Fruit fly (Drosophila melanogaster) whole organism, prepupa: ENCODE measurements around the gene CG31820.

ENCODE experiments used
- CG10631 ChIP-seq: fragments of 200-800 bp; sonication (Bioruptor generic); optimal IDR thresholded peaks from 2 replicates; lab custom pipeline; 2016; ENCODE audit warnings: missing biosample characterization, missing genetic modification characterization
- CG11294 ChIP-seq: fragments of 200-800 bp; sonication (Bioruptor generic); IDR thresholded peaks from 2 replicates; pipeline ENCODE4 v1.3.6; 2022; ENCODE audit warnings: missing biosample characterization, missing genetic modification characterization
- CG11902 ChIP-seq: fragments of 200-800 bp; sonication (Bioruptor generic); optimal IDR thresholded peaks from 3 replicates; lab custom pipeline; 2016; ENCODE audit warnings: missing biosample characterization, missing genetic modification characterization
- CG1621 ChIP-seq: fragments of 200-800 bp; sonication (Bioruptor generic); optimal IDR thresholded peaks from 3 replicates; lab custom pipeline; 2018; ENCODE audit warnings: missing biosample characterization, mild to moderate bottlenecking, missing genetic modification characterization
- CG16779 ChIP-seq: fragments of 200-800 bp; sonication (Bioruptor generic); optimal IDR thresholded peaks from 3 replicates; lab custom pipeline; 2017; ENCODE audit warnings: missing biosample characterization, mild to moderate bottlenecking, missing genetic modification characterization
- CG3032 ChIP-seq: fragments of 200-800 bp; optimal IDR thresholded peaks from 2 replicates; lab custom pipeline; 2019; ENCODE audit warnings: missing biosample characterization, mild to moderate bottlenecking, missing genetic modification characterization, moderate library complexity
- CG34406 ChIP-seq: fragments of 200-800 bp; sonication (Bioruptor generic); optimal IDR thresholded peaks from 3 replicates; lab custom pipeline; 2016; ENCODE audit warnings: missing biosample characterization, missing genetic modification characterization
- CG3919 ChIP-seq: fragments of 200-800 bp; sonication (Bioruptor generic); optimal IDR thresholded peaks from 3 replicates; lab custom pipeline; 2016; ENCODE audit warnings: missing biosample characterization, missing genetic modification characterization
- CG6163 ChIP-seq: fragments of 200-800 bp; sonication (Bioruptor generic); IDR thresholded peaks from 3 replicates; pipeline ENCODE4 v1.3.6; 2022; ENCODE audit warnings: missing biosample characterization, missing genetic modification characterization
- CG6276 ChIP-seq: fragments of 200-800 bp; sonication (Bioruptor generic); optimal IDR thresholded peaks from 2 replicates; lab custom pipeline; 2017; ENCODE audit warnings: missing biosample characterization, mild to moderate bottlenecking, missing genetic modification characterization
- CG6808 ChIP-seq: fragments of 200-800 bp; sonication (Bioruptor generic); optimal IDR thresholded peaks from 3 replicates; lab custom pipeline; 2017; ENCODE audit warnings: missing biosample characterization, missing genetic modification characterization, mild to moderate bottlenecking, moderate library complexity, missing genetic modification reagents
- CG8319 ChIP-seq: fragments of 200-800 bp; sonication (Bioruptor generic); optimal IDR thresholded peaks from 3 replicates; lab custom pipeline; 2016; ENCODE audit warnings: missing biosample characterization, missing genetic modification characterization
- CG9139 ChIP-seq: fragments of 200-800 bp; sonication (Bioruptor generic); optimal IDR thresholded peaks from 3 replicates; lab custom pipeline; 2017; ENCODE audit warnings: missing biosample characterization, mild to moderate bottlenecking, missing genetic modification characterization
- Eip78C ChIP-seq: fragments of 200-800 bp; sonication (Bioruptor generic); peaks from one replicate; lab custom pipeline; 2016; ENCODE audit warnings: missing biosample characterization, missing genetic modification characterization
- Eip93F ChIP-seq: fragments of 200-800 bp; sonication (Bioruptor generic); optimal IDR thresholded peaks from 2 replicates; lab custom pipeline; 2016; ENCODE audit warnings: missing biosample characterization, mild to moderate bottlenecking, missing genetic modification characterization
- Ets21C ChIP-seq: fragments of 200-800 bp; sonication (Bioruptor generic); optimal IDR thresholded peaks from 3 replicates; lab custom pipeline; 2016; ENCODE audit warnings: missing biosample characterization, missing genetic modification characterization
- Ets96B ChIP-seq: fragments of 200-800 bp; optimal IDR thresholded peaks from 2 replicates; lab custom pipeline; 2019; ENCODE audit warnings: missing biosample characterization, mild to moderate bottlenecking, missing genetic modification characterization, moderate library complexity
- Gug ChIP-seq: fragments of 200-800 bp; sonication (Bioruptor generic); IDR thresholded peaks from 2 replicates; pipeline ENCODE4 v1.3.6; 2022; ENCODE audit warnings: missing biosample characterization, missing genetic modification characterization
- Hr39 ChIP-seq: fragments of 200-800 bp; sonication (Bioruptor generic); optimal IDR thresholded peaks from 2 replicates; lab custom pipeline; 2016; ENCODE audit warnings: missing biosample characterization, missing genetic modification characterization
- Hr4 ChIP-seq: fragments of 200-800 bp; sonication (Bioruptor generic); optimal IDR thresholded peaks from 3 replicates; lab custom pipeline; 2016; ENCODE audit warnings: missing biosample characterization, missing genetic modification characterization
- Lpt ChIP-seq: fragments of 200-800 bp; sonication (Bioruptor generic); optimal IDR thresholded peaks from 3 replicates; lab custom pipeline; 2016; ENCODE audit warnings: missing biosample characterization, missing genetic modification characterization
- Met ChIP-seq: fragments of 200-800 bp; sonication (Bioruptor generic); optimal IDR thresholded peaks from 3 replicates; lab custom pipeline; 2016; ENCODE audit warnings: missing biosample characterization, missing genetic modification characterization
- OdsH ChIP-seq: fragments of 200-800 bp; sonication (Bioruptor generic); optimal IDR thresholded peaks from 3 replicates; lab custom pipeline; 2016; ENCODE audit warnings: missing biosample characterization, missing genetic modification characterization
- Sox102F ChIP-seq: fragments of 200-800 bp; sonication (Bioruptor generic); optimal IDR thresholded peaks from 2 replicates; lab custom pipeline; 2016; ENCODE audit warnings: missing biosample characterization, mild to moderate bottlenecking, missing genetic modification characterization
- Sox14 ChIP-seq: fragments of 200-800 bp; sonication (Bioruptor generic); optimal IDR thresholded peaks from 3 replicates; lab custom pipeline; 2016; ENCODE audit warnings: missing biosample characterization, missing genetic modification characterization
- Sox15 ChIP-seq: fragments of 200-800 bp; sonication (Bioruptor generic); optimal IDR thresholded peaks from 3 replicates; lab custom pipeline; 2016; ENCODE audit warnings: missing biosample characterization, missing genetic modification characterization
- achi ChIP-seq: fragments of 200-800 bp; sonication (Bioruptor generic); optimal IDR thresholded peaks from 3 replicates; lab custom pipeline; 2016; ENCODE audit warnings: missing biosample characterization, missing genetic modification characterization
- acj6 ChIP-seq: fragments of 200-800 bp; sonication (Bioruptor generic); optimal IDR thresholded peaks from 3 replicates; lab custom pipeline; 2016; ENCODE audit warnings: missing biosample characterization, missing genetic modification characterization
- cyc ChIP-seq: fragments of 200-800 bp; sonication (Bioruptor generic); optimal IDR thresholded peaks from 3 replicates; lab custom pipeline; 2016; ENCODE audit warnings: missing biosample characterization, missing genetic modification characterization
- eg ChIP-seq: fragments of 200-800 bp; sonication (Bioruptor generic); IDR thresholded peaks from 3 replicates; pipeline ENCODE4 v1.3.6; 2022; ENCODE audit warnings: missing biosample characterization, missing genetic modification characterization
- fd85E ChIP-seq: fragments of 200-800 bp; sonication (Bioruptor generic); optimal IDR thresholded peaks from 3 replicates; lab custom pipeline; 2016; ENCODE audit warnings: missing biosample characterization, missing genetic modification characterization
- fkh ChIP-seq: fragments of 200-800 bp; sonication (Bioruptor generic); optimal IDR thresholded peaks from 3 replicates; lab custom pipeline; 2017; ENCODE audit warnings: missing biosample characterization, mild to moderate bottlenecking, missing genetic modification characterization, moderate library complexity
- net ChIP-seq: fragments of 200-800 bp; sonication (Bioruptor generic); optimal IDR thresholded peaks from 3 replicates; lab custom pipeline; 2016; ENCODE audit warnings: missing biosample characterization, missing genetic modification characterization
- pdm3 ChIP-seq: fragments of 200-800 bp; sonication (Bioruptor generic); optimal IDR thresholded peaks from 3 replicates; lab custom pipeline; 2016; ENCODE audit warnings: missing biosample characterization, missing genetic modification characterization
- spab ChIP-seq: fragments of 200-800 bp; sonication (Bioruptor generic); optimal IDR thresholded peaks from 2 replicates; lab custom pipeline; 2017; ENCODE audit warnings: missing biosample characterization, mild to moderate bottlenecking, missing genetic modification characterization, missing genetic modification reagents
- ss ChIP-seq, 2 experiments: fragments of 200-800 bp; sonication (Bioruptor generic); optimal IDR thresholded peaks; 2 replicates in 1 of 2; 3 replicates in 1 of 2; lab custom pipeline; 2017 to 2018; ENCODE audit warnings: mild to moderate bottlenecking in 2 of 2, missing biosample characterization in 2 of 2, missing genetic modification characterization in 2 of 2, moderate library complexity in 1 of 2
- vri ChIP-seq: fragments of 200-800 bp; sonication (Bioruptor generic); optimal IDR thresholded peaks from 3 replicates; lab custom pipeline; 2016; ENCODE audit warnings: missing biosample characterization, mild to moderate bottlenecking, missing genetic modification characterization

CG31820 gene

DNA sequence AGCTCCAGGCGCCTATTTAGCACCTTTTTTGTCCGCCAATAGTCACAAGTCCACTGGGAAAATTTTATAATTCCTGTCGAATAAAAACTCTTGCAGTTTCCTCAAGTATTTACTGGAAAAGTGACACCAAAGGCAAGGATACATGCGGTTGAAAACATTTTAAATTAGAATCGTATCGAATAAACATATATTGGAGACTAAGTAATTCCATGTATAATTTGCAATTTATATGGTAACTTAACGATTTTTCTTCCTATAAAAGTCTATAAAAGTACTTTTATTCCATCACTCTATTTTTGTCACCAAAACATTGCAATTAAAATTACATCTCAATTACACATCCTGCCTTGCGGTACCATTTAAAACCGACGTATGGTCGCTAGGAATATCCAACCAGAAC, 2.5 kb downstream of the CG31820 start, which contains the start of gene CG34167:
Gene CG34167 (minus strand): TSS at position 101 of the 400 bp plus-strand sequence.
- no peak for TF ChIP-seq Sox14 (GFP tag; lab: Kevin White, UChicago)
- TF ChIP-seq Hr4 (GFP tag; lab: Kevin White, UChicago) = no peak
- no peak for TF ChIP-seq Hr39 (GFP tag; lab: Kevin White, UChicago)
- no peak for TF ChIP-seq CG3032 (tag; lab: Kevin White, UChicago)
- TF ChIP-seq Eip93F (GFP tag; lab: Kevin White, UChicago) = no peak
- no peak for TF ChIP-seq CG6276
- TF ChIP-seq ss (GFP tag; optimal IDR thresholded peaks at IDR 0.05; lab: Kevin White, UChicago) = no peak
- no peak for TF ChIP-seq acj6 (GFP tag; lab: Kevin White, UChicago)
- TF ChIP-seq CG8319 (GFP tag; lab: Kevin White, UChicago) = no peak
- TF ChIP-seq spab (GFP tag; lab: Kevin White, UChicago) = no peak
- no peak for TF ChIP-seq CG3919 (GFP tag; lab: Kevin White, UChicago)
- no peak for TF ChIP-seq CG11294
- TF ChIP-seq Met (GFP tag; lab: Kevin White, UChicago) = no peak
- no peak for TF ChIP-seq Lpt

DNA sequence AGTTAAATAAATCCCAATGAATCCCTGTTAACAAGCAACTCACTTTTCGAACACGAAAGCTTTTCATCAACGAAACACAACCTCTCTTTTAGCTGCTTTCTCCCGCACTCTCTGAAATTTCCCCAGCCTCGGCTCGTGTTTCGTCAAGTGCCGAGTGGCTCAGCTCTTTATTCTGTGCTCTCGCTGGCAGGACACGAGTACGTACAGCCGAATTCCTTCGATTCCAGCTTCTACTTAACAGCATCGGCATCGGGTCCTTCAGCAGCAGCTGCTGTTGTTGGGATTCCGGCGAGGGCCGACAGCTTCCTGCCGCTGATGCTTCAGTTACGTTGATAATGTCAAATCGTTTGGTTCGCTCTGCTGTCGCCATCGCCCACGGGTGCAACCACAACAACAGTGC, 5.9 kb downstream of the CG31820 start, which contains the start of gene beat-Ic:
Gene beat-Ic (plus strand): TSS at position 93 of the 400 bp plus-strand sequence.
- no peak for TF ChIP-seq CG3032 (tag; lab: Kevin White, UChicago)
- no peak for TF ChIP-seq achi (GFP tag; lab: Kevin White, UChicago)
- TF ChIP-seq fkh (GFP tag; lab: Kevin White, UChicago) = no peak
- no peak for TF ChIP-seq vri (GFP tag; lab: Kevin White, UChicago)
- TF ChIP-seq CG11902 (GFP tag; lab: Kevin White, UChicago) = no peak
- TF ChIP-seq CG6276 = no peak
- no peak for TF ChIP-seq CG9139 (GFP tag; lab: Kevin White, UChicago)
- no peak for TF ChIP-seq OdsH
- TF ChIP-seq Met (GFP tag; lab: Kevin White, UChicago) = no peak
- no peak for TF ChIP-seq Ets21C (GFP tag; lab: Kevin White, UChicago)
- TF ChIP-seq Gug (GFP tag; lab: Robert Waterston, UW) = no peak
- no peak for TF ChIP-seq Sox102F
- no peak for TF ChIP-seq Eip78C
- no peak for TF ChIP-seq Eip93F (GFP tag; lab: Kevin White, UChicago)

DNA sequence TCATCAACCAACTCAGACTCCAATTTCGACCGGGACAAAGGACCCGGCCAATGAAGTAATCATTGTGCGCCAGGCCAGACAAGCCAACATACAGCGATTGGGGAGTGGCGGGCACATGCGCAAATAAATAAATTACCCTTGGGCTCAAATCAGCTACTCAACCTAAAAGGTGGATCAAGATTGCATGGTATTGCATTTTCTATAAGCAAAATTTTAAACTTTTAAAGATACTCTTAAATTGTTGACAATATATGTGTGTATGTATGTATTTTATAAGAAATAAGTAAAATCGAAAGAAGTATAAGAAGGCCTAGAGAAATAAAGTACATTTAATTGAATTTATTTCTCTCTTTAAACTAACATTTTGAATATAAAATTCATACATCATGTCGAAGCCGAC, 26.9 kb downstream of the CG31820 start, which contains the start of gene CG10839:
Gene CG10839 (plus strand): TSS at position 301 of the 400 bp plus-strand sequence.
- TF ChIP-seq CG34406 (GFP tag; lab: Kevin White, UChicago) = no peak
- no peak for TF ChIP-seq CG6808 (GFP tag; lab: Kevin White, UChicago)
- TF ChIP-seq Ets96B (tag; lab: Kevin White, UChicago) = no peak
- TF ChIP-seq Sox14 (GFP tag; lab: Kevin White, UChicago) = no peak
- TF ChIP-seq spab (GFP tag; lab: Kevin White, UChicago) = no peak
- no peak for TF ChIP-seq CG9139 (GFP tag; lab: Kevin White, UChicago)
- no peak for TF ChIP-seq CG10631 (GFP tag; lab: Kevin White, UChicago)
- no peak for TF ChIP-seq CG6163
- no peak for TF ChIP-seq CG16779 (tag; lab: Kevin White, UChicago)
- no peak for TF ChIP-seq Sox15 (GFP tag; lab: Kevin White, UChicago)
- TF ChIP-seq Ets21C (GFP tag; lab: Kevin White, UChicago) = no peak
- no peak for TF ChIP-seq Hr39 (GFP tag; lab: Kevin White, UChicago)
- no peak for TF ChIP-seq fd85E (GFP tag; lab: Kevin White, UChicago)
- TF ChIP-seq net = no peak
- TF ChIP-seq pdm3 = no peak
- TF ChIP-seq acj6 (GFP tag; lab: Kevin White, UChicago) = no peak
- no peak for TF ChIP-seq fkh (GFP tag; lab: Kevin White, UChicago)
- no peak for TF ChIP-seq eg (GFP tag; lab: Robert Waterston, UW)
- TF ChIP-seq CG1621 (tag; lab: Kevin White, UChicago) = no peak
- no peak for TF ChIP-seq cyc (GFP tag; lab: Kevin White, UChicago)
